Fruit fly (Drosophila melanogaster) whole organism, pupa: ENCODE measurements around the gene Pcif1.

Source experiments
- CG10348 ChIP-seq: fragments of 200-800 bp; sonication (Bioruptor generic); IDR thresholded peaks from 2 replicates; pipeline ENCODE4 v1.3.6; 2022; ENCODE audit warnings: missing biosample characterization, missing genetic modification characterization
- CG12605 ChIP-seq: fragments of 200-800 bp; sonication (Bioruptor generic); IDR thresholded peaks from 2 replicates; pipeline ENCODE4 v1.3.6; 2022; ENCODE audit warnings: missing biosample characterization, missing genetic modification characterization
- CG13204 ChIP-seq: fragments of 200-800 bp; sonication (Bioruptor generic); optimal IDR thresholded peaks from 2 replicates; lab custom pipeline; 2018; ENCODE audit warnings: missing biosample characterization, mild to moderate bottlenecking, missing genetic modification characterization, moderate library complexity
- CG15710 ChIP-seq: fragments of 200-800 bp; sonication (Bioruptor generic); optimal IDR thresholded peaks from 2 replicates; lab custom pipeline; 2018; ENCODE audit warnings: missing biosample characterization, mild to moderate bottlenecking, missing genetic modification characterization, moderate library complexity
- CG17806 ChIP-seq: fragments of 200-800 bp; sonication (Bioruptor generic); optimal IDR thresholded peaks from 2 replicates; lab custom pipeline; 2018; ENCODE audit warnings: missing biosample characterization, mild to moderate bottlenecking, missing genetic modification characterization, moderate library complexity
- CG32121 ChIP-seq: fragments of 200-800 bp; sonication (Bioruptor generic); IDR thresholded peaks from 2 replicates; pipeline ENCODE4 v1.3.6; 2022; ENCODE audit warnings: missing biosample characterization, missing genetic modification characterization
- D1 ChIP-seq: fragments of 200-800 bp; sonication (Bioruptor generic); optimal IDR thresholded peaks from 2 replicates; lab custom pipeline; 2018; ENCODE audit warnings: missing biosample characterization, mild to moderate bottlenecking, missing genetic modification characterization, moderate library complexity
- EcR ChIP-seq: fragments of 200-800 bp; sonication (Bioruptor generic); optimal IDR thresholded peaks from 3 replicates; lab custom pipeline; 2019; ENCODE audit warnings: missing biosample characterization, missing genetic modification characterization, mild to moderate bottlenecking, moderate library complexity, missing genetic modification reagents
- Ets98B ChIP-seq: fragments of 200-800 bp; sonication (Bioruptor generic); IDR thresholded peaks from 2 replicates; pipeline ENCODE4 v1.3.6; 2022; ENCODE audit warnings: missing biosample characterization, missing genetic modification characterization
- Pif1A ChIP-seq: fragments of 200-800 bp; sonication (Bioruptor generic); optimal IDR thresholded peaks from 3 replicates; lab custom pipeline; 2016; ENCODE audit warnings: missing biosample characterization, missing genetic modification characterization
- Snoo ChIP-seq: fragments of 200-800 bp; sonication (Bioruptor generic); optimal IDR thresholded peaks from 3 replicates; lab custom pipeline; 2017; ENCODE audit warnings: missing biosample characterization, mild to moderate bottlenecking, missing genetic modification characterization, inconsistent platforms
- fd96Ca ChIP-seq: fragments of 200-800 bp; sonication (Bioruptor generic); IDR thresholded peaks from 3 replicates; pipeline ENCODE4 v1.3.6; 2022; ENCODE audit warnings: missing biosample characterization, missing genetic modification characterization
- gl ChIP-seq: fragments of 200-800 bp; sonication (Bioruptor generic); optimal IDR thresholded peaks from 2 replicates; lab custom pipeline; 2018; ENCODE audit warnings: missing biosample characterization, mild to moderate bottlenecking, missing genetic modification characterization
- rn ChIP-seq: fragments of 200-800 bp; sonication (Bioruptor generic); IDR thresholded peaks from 2 replicates; pipeline ENCODE4 v1.3.6; 2022; ENCODE audit warnings: missing biosample characterization, missing genetic modification characterization

DNA sequence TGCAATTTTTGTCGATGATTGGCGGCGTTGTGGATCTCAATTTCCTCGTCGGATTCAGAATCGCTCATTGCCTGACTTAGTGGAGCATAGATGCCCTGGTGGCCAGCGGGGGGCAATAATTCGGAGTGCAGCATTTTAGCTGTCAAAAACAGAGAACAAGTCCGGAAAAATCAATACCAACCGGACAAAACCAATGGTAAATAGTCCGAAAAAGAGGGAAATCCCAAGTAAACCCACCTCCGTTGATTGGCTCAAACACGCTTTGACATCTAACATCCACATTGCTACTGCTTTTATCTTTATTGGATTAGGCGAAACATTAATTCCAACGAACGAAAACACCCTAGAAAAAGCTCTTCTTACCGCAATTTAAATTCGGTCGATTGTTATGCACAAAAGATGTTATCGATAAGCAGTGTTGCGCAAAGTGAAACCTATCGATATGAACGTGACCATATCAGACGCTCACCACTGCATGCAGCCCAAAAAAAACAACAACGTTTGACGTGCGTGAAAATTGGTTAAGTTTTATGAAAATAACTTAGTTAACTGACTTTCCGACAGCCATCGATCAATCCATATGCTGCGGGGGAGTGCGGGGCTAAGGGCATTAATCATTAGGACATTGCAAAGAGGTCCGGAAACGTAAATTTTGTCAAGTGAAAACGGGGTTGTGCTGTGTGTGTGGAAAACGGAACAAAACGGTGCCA, 29.8 kb upstream of the Pcif1 start, which contains the start of the genes CG3618 and Pka-R1:
- TF ChIP-seq CG10348 (GFP tag; lab: Robert Waterston, UW) (no peak), EcR (no peak), fd96Ca (GFP tag; lab: Robert Waterston, UW) (no peak), gl (tag; lab: Kevin White, UChicago) (no peak), D1 (tag; lab: Kevin White, UChicago) (no peak), CG17806 (tag; lab: Kevin White, UChicago) (no peak), CG32121 (GFP tag; lab: Robert Waterston, UW) (no peak), CG13204 (GFP tag; lab: Kevin White, UChicago) (no peak), CG12605 (GFP tag; lab: Robert Waterston, UW) (no peak), Snoo (tag; lab: Kevin White, UChicago) (no peak), Pif1A (GFP tag; lab: Kevin White, UChicago) (no peak), rn (GFP tag; lab: Robert Waterston, UW) (no peak), CG15710 (tag; lab: Kevin White, UChicago) (no peak), Ets98B (GFP tag; lab: Robert Waterston, UW) (no peak)
